Fruit fly (Drosophila melanogaster): ENCODE results near the gene Trp1.
A peak's percentile ranks its signal among the peaks of the same experiment; 100 is the strongest.

Gene Trp1

dm6 chr2L:9984078-9984772 is 25.0 kb upstream of the Trp1 start, which contains the start of gene bib (continued):
- TF ChIP-seq unpg (GFP tag; optimal IDR thresholded peaks at IDR 0.05) (peak; percentile 84), chinmo (GFP tag; IDR thresholded peaks at IDR 0.05; ENCODE audit: partially characterized antibody) (no peak), Hr3 (GFP tag; optimal IDR thresholded peaks at IDR 0.05) (peak; percentile 83), CG4328 (GFP tag; optimal IDR thresholded peaks at IDR 0.05) (peak; percentile 78), Atf6 (GFP tag; IDR thresholded peaks at IDR 0.05) (peak; percentile 62), cas (GFP tag; IDR thresholded peaks at IDR 0.05) (no peak), nau (GFP tag; optimal IDR thresholded peaks at IDR 0.05) (peak; percentile 76), CG8089 (GFP tag; optimal IDR thresholded peaks at IDR 0.05) (peak; percentile 16), Nf-YA (GFP tag; IDR thresholded peaks at IDR 0.05) (no peak), CG11398 (GFP tag; optimal IDR thresholded peaks at IDR 0.05) (no peak), CG8765 (GFP tag; IDR thresholded peaks at IDR 0.05) (peak; percentile 39; the same call in 1 of the 2 replicates), CG17612 (GFP tag; IDR thresholded peaks at IDR 0.05) (no peak), nom (GFP tag; optimal IDR thresholded peaks at IDR 0.05) (peak; percentile 81), ken (GFP tag; IDR thresholded peaks at IDR 0.05) (no peak; the same call in 2 of the 3 replicates), gsb (GFP tag; IDR thresholded peaks at IDR 0.05) (no peak), ERR (GFP tag; optimal IDR thresholded peaks at IDR 0.05) (no peak), CG10321 (GFP tag; IDR thresholded peaks at IDR 0.05) (no peak), bab2 (GFP tag; optimal IDR thresholded peaks at IDR 0.05) (no peak), lola (GFP tag; optimal IDR thresholded peaks at IDR 0.05) (peak in 1 of 3 experiments; percentile 92), CG5953 (GFP tag; IDR thresholded peaks at IDR 0.05) (0 out of 2 replicates have a peak, but pooled peaks have one; percentile 51), CG16813 (GFP tag; IDR thresholded peaks at IDR 0.05; ENCODE audit: partially characterized antibody) (0 out of 3 replicates have a peak, but pooled peaks have one; percentile 23), CG2120 (GFP tag; optimal IDR thresholded peaks at IDR 0.05) (peak; percentile 56), Dip2 (GFP tag; IDR thresholded peaks at IDR 0.05) (no peak), inv (GFP tag; IDR thresholded peaks at IDR 0.05; ENCODE audit: partially characterized antibody) (no peak), pita (GFP tag; optimal IDR thresholded peaks at IDR 0.05) (no peak), CG17385 (GFP tag; optimal IDR thresholded peaks at IDR 0.05) (peak; percentile 81), Nf-YB (GFP tag; optimal IDR thresholded peaks at IDR 0.05) (peak; percentile 70), vvl (GFP tag; IDR thresholded peaks at IDR 0.05) (peak; percentile 74), CG6254 (GFP tag; optimal IDR thresholded peaks at IDR 0.05) (peak; percentile 85), dimm (GFP tag; IDR thresholded peaks at IDR 0.05) (no peak), CG9817 (tag; optimal IDR thresholded peaks at IDR 0.05) (peak; percentile 48), Doc3 (GFP tag; IDR thresholded peaks at IDR 0.05; ENCODE audit: partially characterized antibody) (no peak), Oli (tag; optimal IDR thresholded peaks at IDR 0.05) (peak; percentile 84), CG1024 (GFP tag; IDR thresholded peaks at IDR 0.05) (no peak), CG12236 (GFP tag; optimal IDR thresholded peaks at IDR 0.05) (no peak), CG10274 (GFP tag; optimal IDR thresholded peaks at IDR 0.05) (peak; percentile 16), CG9437 (GFP tag; optimal IDR thresholded peaks at IDR 0.05) (peak; percentile 80), ind (GFP tag; optimal IDR thresholded peaks at IDR 0.05) (peak; percentile 73), ATbp (GFP tag; optimal IDR thresholded peaks at IDR 0.05) (peak; percentile 82), sqz (GFP tag; optimal IDR thresholded peaks at IDR 0.05) (peak; percentile 78), NC2β (GFP tag; optimal IDR thresholded peaks at IDR 0.05) (peak; percentile 53), CG4360 (GFP tag; IDR thresholded peaks at IDR 0.05) (peak; percentile 39; the same call in 1 of the 2 replicates), Vsx1 (GFP tag; optimal IDR thresholded peaks at IDR 0.05) (peak; percentile 73), CG17802 (tag; optimal IDR thresholded peaks at IDR 0.05) (peak; percentile 21), CG8924 (tag; optimal IDR thresholded peaks at IDR 0.05) (peak; percentile 94), sug (tag; optimal IDR thresholded peaks at IDR 0.05) (no peak), wor (GFP tag; IDR thresholded peaks at IDR 0.05) (peak; percentile 40; the same call in 1 of the 2 replicates), Deaf1 (tag; optimal IDR thresholded peaks at IDR 0.05) (peak; percentile 74), CTCF (GFP tag; optimal IDR thresholded peaks at IDR 0.05) (peak; percentile 31), peb (GFP tag; IDR thresholded peaks at IDR 0.05) (peak; percentile 48)
